Fruit fly (Drosophila melanogaster) whole organism, wandering third instar larva: ENCODE results near the gene MESK4.
A peak's percentile ranks its signal among the peaks of the same experiment; 100 is the strongest.

Source experiments
- Abd-B ChIP-seq: fragments of >200 bp; optimal IDR thresholded peaks from 2 replicates; lab custom pipeline; 2017; ENCODE audit warnings: missing biosample characterization, missing genetic modification characterization
- CG32264 ChIP-seq: fragments of 200-800 bp; sonication (Bioruptor generic); optimal IDR thresholded peaks from 2 replicates; lab custom pipeline; 2016; ENCODE audit warnings: missing biosample characterization, missing genetic modification characterization
- CG9705 ChIP-seq: fragments of 200-800 bp; sonication (Bioruptor generic); optimal IDR thresholded peaks from 2 replicates; lab custom pipeline; 2018; ENCODE audit warnings: missing biosample characterization, mild to moderate bottlenecking, missing genetic modification characterization
- CrebA ChIP-seq: fragments of 200-800 bp; sonication (Bioruptor generic); optimal IDR thresholded peaks from 2 replicates; lab custom pipeline; 2016; ENCODE audit warnings: missing biosample characterization, mild to moderate bottlenecking, missing genetic modification characterization, borderline replicate concordance
- GATAd ChIP-seq: sonication (Bioruptor generic); optimal IDR thresholded peaks from 2 replicates; lab custom pipeline; 2016; ENCODE audit warnings: missing biosample characterization, missing genetic modification characterization
- HLH106 ChIP-seq: fragments of 200-800 bp; optimal IDR thresholded peaks from 3 replicates; lab custom pipeline; 2019; ENCODE audit warnings: missing biosample characterization, mild to moderate bottlenecking, missing genetic modification characterization, moderate library complexity
- Hnf4 ChIP-seq: fragments of 200-800 bp; sonication (Bioruptor generic); optimal IDR thresholded peaks from 2 replicates; lab custom pipeline; 2016; ENCODE audit warnings: missing biosample characterization, mild to moderate bottlenecking, missing genetic modification characterization
- Hr83 ChIP-seq: fragments of 200-300 bp; sonication (Bioruptor generic); optimal IDR thresholded peaks from 2 replicates; lab custom pipeline; 2016; ENCODE audit warnings: missing biosample characterization, mild to moderate bottlenecking, missing genetic modification characterization, moderate library complexity; ENCODE audit not compliant: poor library complexity, severe bottlenecking
- Jra ChIP-seq: sonication (Bioruptor generic); optimal IDR thresholded peaks from 2 replicates; lab custom pipeline; 2016; ENCODE audit warnings: missing biosample characterization, missing genetic modification characterization
- Myc ChIP-seq: fragments of >200 bp; optimal IDR thresholded peaks from 2 replicates; lab custom pipeline; 2017
- N ChIP-seq: fragments of >200 bp; optimal IDR thresholded peaks from 2 replicates; lab custom pipeline; 2018; ENCODE audit warnings: missing biosample characterization, missing external identifiers, missing genetic modification characterization
- OdsH ChIP-seq: fragments of 200-800 bp; sonication (Bioruptor generic); optimal IDR thresholded peaks from 2 replicates; lab custom pipeline; 2016; ENCODE audit warnings: missing biosample characterization, mild to moderate bottlenecking, missing genetic modification characterization
- Rel ChIP-seq, 2 experiments: fragments of 200-800 bp; sonication (Bioruptor generic) in 1 of 2; optimal IDR thresholded peaks; 2 replicates in 1 of 2; 3 replicates in 1 of 2; lab custom pipeline; 2016 to 2019; ENCODE audit warnings: mild to moderate bottlenecking in 2 of 2, missing biosample characterization in 2 of 2, missing genetic modification characterization in 2 of 2, moderate library complexity in 1 of 2
- Sp1 ChIP-seq: fragments of 200-800 bp; sonication (Bioruptor generic); optimal IDR thresholded peaks from 3 replicates; lab custom pipeline; 2019; ENCODE audit warnings: missing biosample characterization, mild to moderate bottlenecking, missing genetic modification characterization, moderate library complexity
- Vsx2 ChIP-seq: fragments of 200-300, 225-300 bp; sonication (Bioruptor generic); optimal IDR thresholded peaks from 2 replicates; lab custom pipeline; 2018; ENCODE audit warnings: missing biosample characterization, missing genetic modification characterization; ENCODE audit not compliant: partially characterized antibody
- br ChIP-seq: fragments of 200-800 bp; sonication (Bioruptor generic); optimal IDR thresholded peaks from 2 replicates; lab custom pipeline; 2016; ENCODE audit warnings: missing biosample characterization, missing genetic modification characterization
- brk ChIP-seq: fragments of 200-800 bp; sonication (Bioruptor generic); optimal IDR thresholded peaks from 2 replicates; lab custom pipeline; 2016; ENCODE audit warnings: missing biosample characterization, mild to moderate bottlenecking, missing genetic modification characterization
- dmrt93B ChIP-seq: fragments of 200-800 bp; sonication (Bioruptor generic); optimal IDR thresholded peaks from 2 replicates; lab custom pipeline; 2018; ENCODE audit warnings: missing biosample characterization, mild to moderate bottlenecking, missing genetic modification characterization
- ey ChIP-seq: fragments of 200-800 bp; sonication (Bioruptor generic); optimal IDR thresholded peaks from 2 replicates; lab custom pipeline; 2016; ENCODE audit warnings: missing biosample characterization, missing genetic modification characterization
- foxo ChIP-seq, 2 experiments: fragments of 200-800 bp; sonication (Bioruptor generic); optimal IDR thresholded peaks; 2 replicates in 1 of 2; 3 replicates in 1 of 2; lab custom pipeline; 2016 to 2017; ENCODE audit warnings: missing biosample characterization in 2 of 2, missing genetic modification characterization in 2 of 2
- fru ChIP-seq: fragments of 200-800 bp; sonication (Bioruptor generic); optimal IDR thresholded peaks from 3 replicates; lab custom pipeline; 2016; ENCODE audit warnings: missing biosample characterization, mild to moderate bottlenecking, missing genetic modification characterization
- h ChIP-seq: fragments of 200-800 bp; sonication (Bioruptor generic); optimal IDR thresholded peaks from 3 replicates; lab custom pipeline; 2016; ENCODE audit warnings: missing biosample characterization, mild to moderate bottlenecking, missing genetic modification characterization
- jim ChIP-seq: fragments of 175-275, 200-325 bp; sonication (Bioruptor generic); optimal IDR thresholded peaks from 2 replicates; lab custom pipeline; 2016; ENCODE audit warnings: missing biosample characterization, mild to moderate bottlenecking, missing genetic modification characterization
- lola ChIP-seq: fragments of >200 bp; optimal IDR thresholded peaks from 2 replicates; lab custom pipeline; 2017; ENCODE audit warnings: missing biosample characterization, missing genetic modification characterization
- pan ChIP-seq: fragments of >200 bp; optimal IDR thresholded peaks from 2 replicates; lab custom pipeline; 2017
- psq ChIP-seq: fragments of 200-800 bp; sonication (Bioruptor generic); optimal IDR thresholded peaks from 3 replicates; lab custom pipeline; 2017; ENCODE audit warnings: missing biosample characterization, mild to moderate bottlenecking, missing genetic modification characterization, moderate library complexity
- rgr ChIP-seq: fragments of 200-800 bp; sonication (Bioruptor generic); optimal IDR thresholded peaks from 3 replicates; lab custom pipeline; 2016; ENCODE audit warnings: missing biosample characterization, mild to moderate bottlenecking, missing genetic modification characterization
- sage ChIP-seq: fragments of 200-800 bp; sonication (Bioruptor generic); optimal IDR thresholded peaks from 2 replicates; lab custom pipeline; 2016; ENCODE audit warnings: missing biosample characterization, mild to moderate bottlenecking, missing genetic modification characterization
- sv ChIP-seq: fragments of 200-800 bp; sonication (Bioruptor generic); optimal IDR thresholded peaks from 3 replicates; lab custom pipeline; 2016; ENCODE audit warnings: missing biosample characterization, missing genetic modification characterization
- tai ChIP-seq: sonication (Bioruptor generic); optimal IDR thresholded peaks from 2 replicates; lab custom pipeline; 2016; ENCODE audit warnings: missing biosample characterization, missing genetic modification characterization
- usp ChIP-seq: fragments of >200 bp; optimal IDR thresholded peaks from 2 replicates; lab custom pipeline; 2017; ENCODE audit warnings: missing biosample characterization, missing genetic modification characterization
- woc ChIP-seq: sonication (Bioruptor generic); optimal IDR thresholded peaks from 2 replicates; lab custom pipeline; 2016; ENCODE audit warnings: missing biosample characterization, mild to moderate bottlenecking, missing genetic modification characterization

The MESK4 gene

DNA sequence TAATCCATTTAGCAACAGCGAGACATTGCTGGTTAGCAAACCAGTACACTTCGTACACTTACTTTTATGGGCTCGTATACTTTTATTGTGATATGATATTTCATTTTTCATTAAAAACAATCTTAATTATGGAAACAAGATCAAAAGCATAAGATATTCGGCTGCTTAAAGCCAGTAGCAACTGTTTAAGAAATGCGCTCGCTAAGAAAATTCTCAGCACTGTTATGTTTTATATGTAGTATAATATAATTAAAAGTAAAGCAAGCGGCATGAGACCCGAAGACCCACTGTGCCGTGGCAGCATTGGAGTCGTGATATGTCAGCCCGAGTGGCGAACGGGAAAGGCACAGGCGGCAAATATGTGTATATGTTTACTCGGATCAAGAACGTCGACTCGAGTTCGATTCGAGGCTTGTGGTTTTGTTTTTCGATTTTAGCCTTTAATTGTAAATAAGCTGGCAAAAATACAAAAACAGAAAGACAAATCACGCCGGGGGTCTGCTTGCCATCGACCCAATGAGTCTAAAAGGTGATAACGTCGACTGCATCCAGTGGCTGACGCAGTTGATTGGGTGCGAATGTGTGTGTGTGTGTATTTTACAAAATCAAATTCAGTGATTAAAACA, 30.4 kb downstream of the MESK4 start:
- TF ChIP-seq foxo (GFP tag; optimal IDR thresholded peaks at IDR 0.05; lab: Kevin White, UChicago) (no peak), Rel (GFP tag; optimal IDR thresholded peaks at IDR 0.05; lab: Kevin White, UChicago) (no peak), Rel (tag; optimal IDR thresholded peaks at IDR 0.05; lab: Kevin White, UChicago) (peak; percentile 39)
- TF ChIP-seq, all 38 proteins: peak for 1

DNA sequence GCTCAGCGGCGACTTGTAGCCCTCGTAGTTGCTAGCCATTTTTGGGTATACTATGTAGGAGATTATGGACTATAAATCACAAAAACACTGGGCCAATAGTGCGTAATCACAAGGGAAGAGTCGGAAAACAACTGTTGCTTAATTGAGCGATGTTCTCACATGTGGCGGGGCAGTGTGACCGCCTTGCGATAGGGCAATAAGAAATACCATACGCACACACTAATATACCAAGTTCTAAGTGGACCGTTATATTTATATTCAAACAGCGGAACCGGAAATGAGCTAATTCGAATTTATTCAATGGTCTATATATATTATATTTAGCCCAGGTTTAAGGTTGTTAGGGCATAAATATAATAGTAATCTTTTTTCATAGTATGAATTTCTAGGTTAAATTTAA, 32.3 kb downstream of the MESK4 start, which contains the start of gene Adsl:
Adsl (minus strand) TSS at position 165 of the 400 bp plus-strand sequence.
- no peak for TF ChIP-seq Myc (lab: Kevin White, UChicago)
- no peak for TF ChIP-seq fru (GFP tag; lab: Kevin White, UChicago)
- no peak for TF ChIP-seq pan (lab: Kevin White, UChicago)
- no peak for TF ChIP-seq rgr (GFP tag; lab: Kevin White, UChicago)
- no peak for TF ChIP-seq usp (GFP tag; lab: Kevin White, UChicago)
- peak; percentile 32 for TF ChIP-seq CrebA
- peak; percentile 53 for TF ChIP-seq OdsH
- TF ChIP-seq Hr83 (GFP tag; lab: Kevin White, UChicago): peak; percentile 46
- peak; percentile 15 for TF ChIP-seq sv (GFP tag; lab: Kevin White, UChicago)
- TF ChIP-seq foxo (GFP tag; optimal IDR thresholded peaks at IDR 0.05; lab: Kevin White, UChicago): peak in 1 of 2 experiments; percentile 37
- TF ChIP-seq woc (GFP tag; lab: Kevin White, UChicago): no peak
- TF ChIP-seq N (GFP tag; lab: Kevin White, UChicago): no peak
- peak; percentile 54 for TF ChIP-seq HLH106
- TF ChIP-seq h (GFP tag; lab: Kevin White, UChicago): peak; percentile 57
- peak; percentile 38 for TF ChIP-seq Hnf4 (GFP tag; lab: Kevin White, UChicago)
- TF ChIP-seq jim (GFP tag; lab: Kevin White, UChicago): no peak
- peak; percentile 65 for TF ChIP-seq CG9705 (GFP tag; lab: Kevin White, UChicago)
- TF ChIP-seq br (GFP tag; lab: Kevin White, UChicago): peak; percentile 29
- peak; percentile 63 for TF ChIP-seq dmrt93B (GFP tag; lab: Kevin White, UChicago)
- TF ChIP-seq Jra (GFP tag; lab: Kevin White, UChicago): no peak
- TF ChIP-seq Abd-B (GFP tag; lab: Kevin White, UChicago): no peak
- no peak for TF ChIP-seq ey (GFP tag; lab: Kevin White, UChicago)
- peak; percentile 66 for TF ChIP-seq Sp1
- TF ChIP-seq sage: peak; percentile 34
- TF ChIP-seq, all 38 proteins: peak for 13

DNA sequence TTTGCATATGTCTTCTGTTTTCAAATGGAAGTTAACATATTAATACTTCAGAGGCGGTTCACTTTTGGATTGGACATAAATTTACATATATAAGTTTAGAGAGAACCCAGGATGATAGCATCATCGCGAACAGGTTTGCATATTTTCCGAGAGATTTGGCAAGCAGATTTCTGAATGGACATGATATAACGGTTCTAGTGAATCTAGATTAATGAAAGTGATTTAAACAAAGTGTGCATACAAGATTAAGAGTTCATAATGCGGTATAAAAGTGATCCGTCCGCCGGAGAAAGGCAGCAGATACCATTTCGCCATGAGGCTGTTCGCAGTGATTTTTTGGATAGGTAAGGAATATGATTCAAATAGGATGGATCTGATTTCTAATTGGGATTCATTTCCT, 39.8 kb downstream of the MESK4 start, which contains the start of gene CG5225:
CG5225 (plus strand) TSS at position 301 of the 400 bp plus-strand sequence.
- no peak for TF ChIP-seq jim (GFP tag; lab: Kevin White, UChicago)
- TF ChIP-seq brk: no peak
- TF ChIP-seq usp (GFP tag; lab: Kevin White, UChicago): no peak
- TF ChIP-seq sage: no peak
- TF ChIP-seq foxo (GFP tag; optimal IDR thresholded peaks at IDR 0.05; lab: Kevin White, UChicago): no peak
- TF ChIP-seq woc (GFP tag; lab: Kevin White, UChicago): no peak
- no peak for TF ChIP-seq ey (GFP tag; lab: Kevin White, UChicago)
- TF ChIP-seq Hr83 (GFP tag; lab: Kevin White, UChicago): no peak
- no peak for TF ChIP-seq CG32264 (GFP tag; lab: Kevin White, UChicago)
- TF ChIP-seq psq (GFP tag; lab: Kevin White, UChicago): no peak
- TF ChIP-seq Vsx2 (GFP tag; lab: Kevin White, UChicago): no peak
- TF ChIP-seq dmrt93B (GFP tag; lab: Kevin White, UChicago): no peak

DNA sequence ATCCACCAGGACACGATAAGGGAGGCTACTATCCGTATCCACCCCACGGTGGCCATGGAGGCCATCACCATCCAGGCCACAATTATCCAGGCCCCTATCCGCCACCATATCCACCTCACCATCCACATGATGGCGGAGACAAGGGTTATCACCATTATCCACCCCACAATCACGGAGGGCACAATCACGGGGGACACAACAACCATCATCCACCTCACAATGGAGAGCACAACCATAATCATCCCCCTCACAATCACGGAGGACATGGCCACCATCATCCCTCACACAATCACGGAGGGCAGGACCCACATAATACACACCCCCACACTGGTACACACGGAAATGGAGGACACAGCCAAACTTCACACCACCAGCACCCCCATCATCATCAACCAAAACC, 41.2 kb downstream of the MESK4 start:
- TF ChIP-seq pan (lab: Kevin White, UChicago) (no peak), Sp1 (no peak), Vsx2 (GFP tag; lab: Kevin White, UChicago) (no peak), Hnf4 (GFP tag; lab: Kevin White, UChicago) (no peak), lola (GFP tag; lab: Kevin White, UChicago) (no peak), OdsH (no peak), GATAd (GFP tag; lab: Kevin White, UChicago) (no peak), Jra (GFP tag; lab: Kevin White, UChicago) (no peak), h (GFP tag; lab: Kevin White, UChicago) (no peak), sage (no peak), usp (GFP tag; lab: Kevin White, UChicago) (no peak), ey (GFP tag; lab: Kevin White, UChicago) (no peak), Hr83 (GFP tag; lab: Kevin White, UChicago) (no peak), rgr (GFP tag; lab: Kevin White, UChicago) (no peak), tai (GFP tag; lab: Kevin White, UChicago) (no peak), woc (GFP tag; lab: Kevin White, UChicago) (no peak)
